Worm (Caenorhabditis elegans) whole organism, L3 larva: ENCODE results near the gene cyk-7.

Experiments used
- R02D3.7 ChIP-seq: fragments of 150-350 bp; optimal IDR thresholded peaks from 2 replicates; lab custom pipeline; 2014; ENCODE audit warnings: missing biosample characterization, missing genetic modification characterization
- ZK546.5 ChIP-seq: sonication (generic microtip); optimal IDR thresholded peaks from 2 replicates; lab custom pipeline; 2017; ENCODE audit warnings: missing biosample characterization, missing genetic modification characterization
- aly-2 ChIP-seq: fragments of 150-350 bp; optimal IDR thresholded peaks from 2 replicates; lab custom pipeline; 2014; ENCODE audit warnings: missing biosample characterization, missing genetic modification characterization
- ceh-16 ChIP-seq: sonication (generic microtip); optimal IDR thresholded peaks from 2 replicates; lab custom pipeline; 2017; ENCODE audit warnings: missing biosample characterization, missing genetic modification characterization
- ceh-28 ChIP-seq: fragments of 150-350 bp; optimal IDR thresholded peaks from 2 replicates; lab custom pipeline; 2014; ENCODE audit warnings: missing biosample characterization, missing genetic modification reagents, missing genetic modification characterization
- ceh-82 ChIP-seq: fragments of 150-350 bp; optimal IDR thresholded peaks from 2 replicates; lab custom pipeline; 2014; ENCODE audit warnings: missing biosample characterization, missing genetic modification characterization
- ceh-9 ChIP-seq: sonication (generic microtip); optimal IDR thresholded peaks from 2 replicates; lab custom pipeline; 2018; ENCODE audit warnings: missing biosample characterization, missing genetic modification characterization
- egl-27 ChIP-seq: sonication (generic microtip); optimal IDR thresholded peaks from 4 replicates; lab custom pipeline; 2017; ENCODE audit warnings: missing biosample characterization, missing genetic modification reagents, missing genetic modification characterization
- egl-5 ChIP-seq: fragments of 150-350 bp; optimal IDR thresholded peaks from 2 replicates; lab custom pipeline; 2017; ENCODE audit warnings: missing biosample characterization, missing genetic modification reagents, missing genetic modification characterization, inconsistent platforms
- elt-1 ChIP-seq: fragments of 150-350 bp; optimal IDR thresholded peaks from 2 replicates; lab custom pipeline; 2014; ENCODE audit warnings: missing biosample characterization, missing genetic modification characterization
- elt-3 ChIP-seq, 3 experiments: fragments of 150-350 bp in 1 of 3; sonication (generic microtip) in 2 of 3; optimal IDR thresholded peaks; 2 replicates in 2 of 3; 4 replicates in 1 of 3; lab custom pipeline; 2014 to 2017; ENCODE audit warnings: missing biosample characterization in 3 of 3, missing genetic modification characterization in 3 of 3
- eor-1 ChIP-seq, 2 experiments: fragments of 150-350 bp; optimal IDR thresholded peaks; 2 replicates each; lab custom pipeline; 2014 to 2018; ENCODE audit warnings: missing biosample characterization in 2 of 2, missing genetic modification characterization in 2 of 2
- fkh-2 ChIP-seq: fragments of 150-350 bp; optimal IDR thresholded peaks from 2 replicates; lab custom pipeline; 2014; ENCODE audit warnings: missing biosample characterization, missing genetic modification reagents, missing genetic modification characterization
- fos-1 ChIP-seq: fragments of 150-350 bp; optimal IDR thresholded peaks from 2 replicates; lab custom pipeline; 2014; ENCODE audit warnings: missing biosample characterization, missing genetic modification characterization
- jun-1 ChIP-seq: fragments of 150-350 bp; optimal IDR thresholded peaks from 2 replicates; lab custom pipeline; 2014; ENCODE audit warnings: missing biosample characterization, missing genetic modification reagents, missing genetic modification characterization
- lin-15B ChIP-seq: fragments of 150-350 bp; optimal IDR thresholded peaks from 2 replicates; lab custom pipeline; 2014; ENCODE audit warnings: missing biosample characterization, missing genetic modification characterization
- mdl-1 ChIP-seq: fragments of 150-350 bp; optimal IDR thresholded peaks from 2 replicates; lab custom pipeline; 2014; ENCODE audit warnings: missing biosample characterization, missing genetic modification characterization
- mml-1 ChIP-seq: fragments of 150-350 bp; sonication (generic microtip); optimal IDR thresholded peaks from 3 replicates; lab custom pipeline; 2014; ENCODE audit warnings: missing biosample characterization, missing genetic modification characterization
- nfya-1 ChIP-seq: sonication (generic microtip); optimal IDR thresholded peaks from 2 replicates; lab custom pipeline; 2017; ENCODE audit warnings: missing genetic modification characterization, mild to moderate bottlenecking, missing compliant biosample characterization, antibody characterized with exemption, moderate library complexity; ENCODE audit not compliant: insufficient read depth
- nhr-11 ChIP-seq: fragments of 150-350 bp; optimal IDR thresholded peaks from 2 replicates; lab custom pipeline; 2014; ENCODE audit warnings: missing biosample characterization, missing genetic modification characterization
- nhr-23 ChIP-seq: fragments of 150-350 bp; optimal IDR thresholded peaks from 2 replicates; lab custom pipeline; 2014; ENCODE audit warnings: missing biosample characterization, missing genetic modification reagents, missing genetic modification characterization
- nhr-25 ChIP-seq: sonication (generic microtip); optimal IDR thresholded peaks from 2 replicates; lab custom pipeline; 2017; ENCODE audit warnings: missing biosample characterization, missing genetic modification characterization
- nhr-28 ChIP-seq: fragments of 150-350 bp; optimal IDR thresholded peaks from 2 replicates; lab custom pipeline; 2014; ENCODE audit warnings: missing biosample characterization, missing genetic modification characterization
- nhr-43 ChIP-seq: sonication (generic microtip); optimal IDR thresholded peaks from 2 replicates; lab custom pipeline; 2016; ENCODE audit warnings: mild to moderate bottlenecking, missing genetic modification characterization, missing compliant biosample characterization; ENCODE audit not compliant: poor library complexity, severe bottlenecking
- nhr-76 ChIP-seq: fragments of 150-350 bp; sonication (generic microtip); optimal IDR thresholded peaks from 5 replicates; lab custom pipeline; 2014; ENCODE audit warnings: missing biosample characterization, missing genetic modification characterization
- pha-4 ChIP-seq: fragments of 150-350 bp; optimal IDR thresholded peaks from 2 replicates; lab custom pipeline; 2014; ENCODE audit warnings: missing biosample characterization, missing genetic modification reagents, missing genetic modification characterization
- pqm-1 ChIP-seq: fragments of 150-350 bp; optimal IDR thresholded peaks from 2 replicates; lab custom pipeline; 2017; ENCODE audit warnings: missing biosample characterization, missing genetic modification characterization, inconsistent platforms
- sea-2 ChIP-seq: fragments of 150-350 bp; sonication (generic microtip); optimal IDR thresholded peaks from 4 replicates; lab custom pipeline; 2014; ENCODE audit warnings: missing biosample characterization, missing genetic modification reagents, missing genetic modification characterization
- skn-1 ChIP-seq: fragments of 150-350 bp; optimal IDR thresholded peaks from 2 replicates; lab custom pipeline; 2014; ENCODE audit warnings: missing biosample characterization, missing genetic modification characterization
- unc-62 ChIP-seq: fragments of 150-350 bp; sonication (generic microtip); optimal IDR thresholded peaks from 4 replicates; lab custom pipeline; 2014; ENCODE audit warnings: missing biosample characterization, missing genetic modification reagents, missing genetic modification characterization
- zag-1 ChIP-seq: fragments of 150-350 bp; optimal IDR thresholded peaks from 2 replicates; lab custom pipeline; 2014; ENCODE audit warnings: missing biosample characterization, missing genetic modification characterization
- ztf-4 ChIP-seq: fragments of 150-350 bp; optimal IDR thresholded peaks from 2 replicates; lab custom pipeline; 2014; ENCODE audit warnings: missing biosample characterization, missing genetic modification characterization

Gene cyk-7

ce11 chrIII:7834848-7835247, 39.6 kb upstream of the cyk-7 start:
- no peak for TF ChIP-seq ceh-9 (tag; lab: Kevin White, UChicago)
- TF ChIP-seq egl-5 (tag; lab: Kevin White, UChicago): no peak
- TF ChIP-seq eor-1 (tag; optimal IDR thresholded peaks at IDR 0.05; lab: Kevin White, UChicago): no peak

ce11 chrIII:7832473-7832872, 37.3 kb upstream of the cyk-7 start:
- TF ChIP-seq lin-15B (tag; lab: Kevin White, UChicago): no peak
- TF ChIP-seq ZK546.5: no peak
- TF ChIP-seq unc-62 (GFP tag; lab: Kevin White, UChicago): no peak
- no peak for TF ChIP-seq nhr-76 (tag; lab: Kevin White, UChicago)
- no peak for TF ChIP-seq R02D3.7 (tag; lab: Kevin White, UChicago)
- no peak for TF ChIP-seq egl-27 (tag; lab: Kevin White, UChicago)
- TF ChIP-seq ceh-28 (tag; lab: Kevin White, UChicago): no peak
- no peak for TF ChIP-seq ceh-16 (tag; lab: Kevin White, UChicago)
- TF ChIP-seq aly-2 (tag; lab: Kevin White, UChicago): no peak
- TF ChIP-seq sea-2 (GFP tag; lab: Kevin White, UChicago): no peak
- TF ChIP-seq jun-1 (tag; lab: Kevin White, UChicago): no peak

- no peak for TF ChIP-seq fos-1 (tag; lab: Kevin White, UChicago)
- no peak for TF ChIP-seq eor-1 (tag; optimal IDR thresholded peaks at IDR 0.05; lab: Kevin White, UChicago)
- TF ChIP-seq nhr-28 (tag; lab: Kevin White, UChicago): no peak
- no peak for TF ChIP-seq nhr-43
- TF ChIP-seq fkh-2: no peak
- peak; percentile 21 for TF ChIP-seq nhr-25
- no peak for TF ChIP-seq pqm-1 (tag; lab: Kevin White, UChicago)
- peak; percentile 42 for TF ChIP-seq lin-15B (tag; lab: Kevin White, UChicago)
- TF ChIP-seq nhr-23: peak; percentile 6
- TF ChIP-seq sea-2 (GFP tag; lab: Kevin White, UChicago): no peak
- TF ChIP-seq ztf-4 (tag; lab: Kevin White, UChicago): no peak
- no peak for TF ChIP-seq nhr-11 (tag; lab: Kevin White, UChicago)
- no peak for TF ChIP-seq zag-1 (tag; lab: Kevin White, UChicago)
- peak; percentile 71 for TF ChIP-seq pha-4 (tag; lab: Kevin White, UChicago)
- TF ChIP-seq skn-1 (tag; lab: Kevin White, UChicago): no peak
- no peak for TF ChIP-seq ceh-16 (tag; lab: Kevin White, UChicago)
- no peak for TF ChIP-seq unc-62 (GFP tag; lab: Kevin White, UChicago)
- TF ChIP-seq nfya-1 (tag; lab: Kevin White, UChicago): peak; percentile 57
- TF ChIP-seq R02D3.7 (tag; lab: Kevin White, UChicago): no peak
- no peak for TF ChIP-seq mml-1 (tag; lab: Kevin White, UChicago)
- no peak for TF ChIP-seq elt-1 (tag; lab: Kevin White, UChicago)
- TF ChIP-seq egl-5 (tag; lab: Kevin White, UChicago): peak; percentile 97
- no peak for TF ChIP-seq ceh-82 (tag; lab: Kevin White, UChicago)
Observed at ce11 chrIII:7828576-7829461, 33.6 kb upstream of the cyk-7 start, which contains the start of the genes egl-45 and kcmf-1. Gene egl-45 (minus strand): TSS chrIII:7828626. Gene kcmf-1 (plus strand): TSS chrIII:7829411.

- TF ChIP-seq skn-1 (tag; lab: Kevin White, UChicago) (no peak), egl-5 (tag; lab: Kevin White, UChicago) (peak; percentile 100), nhr-23 (no peak)
Observed at ce11 chrIII:7824041-7824440, 28.8 kb upstream of the cyk-7 start.

- TF ChIP-seq elt-1 (tag; lab: Kevin White, UChicago): no peak
- TF ChIP-seq nfya-1 (tag; lab: Kevin White, UChicago): peak; percentile 98
- TF ChIP-seq mdl-1: no peak
- no peak for TF ChIP-seq elt-3 (tag; optimal IDR thresholded peaks at IDR 0.05; lab: Kevin White, UChicago)
Observed at ce11 chrIII:7823285-7823684, 28.1 kb upstream of the cyk-7 start.
